Worm (Caenorhabditis elegans) whole organism, L3 larva: ENCODE data around the gene C04H5.7.

Experiments
- unc-39 ChIP-seq: sonication (generic microtip); optimal IDR thresholded peaks from 4 replicates; lab custom pipeline; 2017; ENCODE audit warnings: missing biosample characterization, missing genetic modification characterization
- unc-62 ChIP-seq: fragments of 150-350 bp; sonication (generic microtip); optimal IDR thresholded peaks from 4 replicates; lab custom pipeline; 2014; ENCODE audit warnings: missing biosample characterization, missing genetic modification reagents, missing genetic modification characterization

DNA sequence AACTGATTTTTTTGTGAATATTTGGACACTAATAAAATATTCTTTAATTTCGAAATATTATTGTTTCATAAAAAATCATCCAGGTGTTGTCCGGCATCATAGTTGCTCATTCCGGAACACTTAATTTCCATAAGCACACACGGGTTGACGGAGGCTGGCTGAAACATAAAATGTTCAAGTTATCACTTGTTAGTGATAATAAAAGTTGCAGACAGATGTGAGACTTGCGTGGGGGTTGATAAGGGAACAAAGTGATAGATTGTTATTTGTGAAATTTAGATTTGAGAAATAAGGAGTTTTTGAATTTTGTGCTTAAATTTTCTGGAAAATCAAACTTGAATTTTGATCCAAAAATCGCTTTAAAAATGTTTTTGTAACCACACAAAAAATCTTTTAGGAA is 27.6 kb upstream of the C04H5.7 start:
- no peak for TF ChIP-seq unc-39 (tag; lab: Kevin White, UChicago)
- no peak for TF ChIP-seq unc-62
